Worm (Caenorhabditis elegans) whole organism, late embryonic: ENCODE data around the gene ZK856.4.

Source experiments
- K09A11.1 ChIP-seq: sonication (generic microtip); optimal IDR thresholded peaks from 2 replicates; lab custom pipeline; 2017; ENCODE audit warnings: antibody characterized with exemption, mild to moderate bottlenecking, missing genetic modification characterization, missing compliant biosample characterization; ENCODE audit not compliant: insufficient read depth
- nfya-1 ChIP-seq: sonication (generic microtip); optimal IDR thresholded peaks from 2 replicates; lab custom pipeline; 2017; ENCODE audit warnings: missing genetic modification characterization, mild to moderate bottlenecking, missing compliant biosample characterization, antibody characterized with exemption, moderate library complexity
- pha-4 ChIP-seq: fragments of 150-350 bp; optimal IDR thresholded peaks from 2 replicates; lab custom pipeline; 2018; ENCODE audit warnings: missing biosample characterization, missing genetic modification reagents, missing genetic modification characterization

- TF ChIP-seq K09A11.1 (tag; lab: Kevin White, UChicago) (no peak), nfya-1 (no peak), pha-4 (tag; lab: Kevin White, UChicago) (no peak)
These were observed 42.5 kb downstream of the ZK856.4 start, which contains the start of gene daf-36 for ce11 chrV:10225610-10226009.
